Fruit fly (Drosophila melanogaster) whole organism, embryonic: ENCODE data around the gene IRSp53.

Source experiments
- CG15601 ChIP-seq: fragments of 200-800 bp; sonication (Bioruptor generic); optimal IDR thresholded peaks from 3 replicates; lab custom pipeline; 2019; ENCODE audit warnings: missing biosample characterization, mild to moderate bottlenecking, missing genetic modification characterization, moderate library complexity
- CG18599 ChIP-seq: fragments of 200-800 bp; sonication (Bioruptor generic); optimal IDR thresholded peaks from 3 replicates; lab custom pipeline; 2017; ENCODE audit warnings: missing biosample characterization, missing genetic modification characterization, mild to moderate bottlenecking, moderate library complexity, missing genetic modification reagents
- Doc3 ChIP-seq: fragments of 200-800 bp; sonication (Bioruptor generic); IDR thresholded peaks from 3 replicates; pipeline ENCODE4 v1.3.6; 2022; ENCODE audit warnings: missing biosample characterization, missing genetic modification characterization; ENCODE audit not compliant: partially characterized antibody
- Trl ChIP-seq, 3 experiments: fragments of >200 bp in 2 of 3; fragments of 200-800 bp in 1 of 3; sonication (Bioruptor generic) in 1 of 3; optimal IDR thresholded peaks; 2 replicates in 1 of 3; 3 replicates in 2 of 3; lab custom pipeline; 2016 to 2017; ENCODE audit warnings: missing biosample characterization in 1 of 3, missing genetic modification characterization in 1 of 3
- chm ChIP-seq: fragments of 200-800 bp; sonication (Bioruptor generic); IDR thresholded peaks from 2 replicates; pipeline ENCODE4 v1.3.6; 2022; ENCODE audit warnings: missing biosample characterization, missing genetic modification characterization
- kay ChIP-seq: fragments of 200-800 bp; sonication (Bioruptor generic); optimal IDR thresholded peaks from 2 replicates; lab custom pipeline; 2016; ENCODE audit warnings: missing biosample characterization, missing genetic modification characterization
- tin ChIP-seq: fragments of 200-800 bp; sonication (Bioruptor generic); optimal IDR thresholded peaks from 3 replicates; lab custom pipeline; 2016; ENCODE audit warnings: missing biosample characterization, missing genetic modification characterization

DNA sequence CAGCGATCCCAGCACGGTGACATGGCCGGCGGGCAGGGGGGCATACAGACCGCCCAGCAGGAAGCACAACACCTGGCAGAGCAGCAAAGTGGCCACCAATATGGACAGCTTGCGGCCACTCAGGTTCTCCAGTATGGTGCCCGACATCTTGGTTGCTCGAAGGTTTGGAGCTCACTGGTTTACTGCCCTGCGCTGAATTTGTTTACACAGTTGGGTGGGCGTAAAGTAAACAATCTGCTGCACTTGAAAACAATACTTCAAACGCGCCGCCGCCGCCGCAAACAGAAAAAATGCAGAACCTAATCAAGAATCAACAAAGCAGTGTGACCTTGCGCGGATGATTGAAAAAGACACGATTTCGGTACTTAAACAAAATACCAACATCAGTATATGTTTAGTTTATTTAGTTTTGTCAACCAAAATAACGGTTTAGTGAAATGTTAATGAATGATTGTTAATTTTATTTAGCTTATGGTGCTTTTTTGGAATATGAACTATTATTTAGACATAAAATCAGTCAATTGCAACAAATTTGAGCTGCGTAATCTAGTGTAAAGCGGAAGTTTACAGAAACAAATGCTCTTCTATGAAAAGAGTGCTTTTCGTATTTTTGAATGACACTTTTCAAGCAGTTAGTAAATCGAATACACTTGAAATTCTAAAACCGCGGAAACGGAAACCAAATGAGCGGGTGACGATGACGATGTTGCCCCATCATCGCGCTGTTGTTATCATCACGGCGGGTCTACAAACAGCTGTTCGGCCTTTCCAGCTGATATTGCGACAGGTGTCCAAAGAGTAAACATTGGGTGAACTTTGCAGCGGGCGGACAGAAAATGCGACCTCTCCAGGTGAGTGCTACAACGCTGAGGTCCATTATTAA is 33.7 kb downstream of the IRSp53 start, which contains the start of the genes wls and Adck5:
- no peak for TF ChIP-seq Trl (optimal IDR thresholded peaks at IDR 0.05; lab: Kevin White, UChicago)
- peak; percentile 23 for TF ChIP-seq Trl (GFP tag; optimal IDR thresholded peaks at IDR 0.05; lab: Kevin White, UChicago)
- TF ChIP-seq Doc3: no peak
- peak; percentile 61 for TF ChIP-seq CG18599
- TF ChIP-seq kay (GFP tag; lab: Kevin White, UChicago): peak; percentile 10
- TF ChIP-seq CG15601 (tag; lab: Kevin White, UChicago): no peak
- TF ChIP-seq chm (GFP tag; lab: Robert Waterston, UW): peak; percentile 17; the same call in 1 of the 2 replicates
- no peak for TF ChIP-seq tin (GFP tag; lab: Kevin White, UChicago)
